Fruit fly (Drosophila melanogaster) whole organism, embryonic: ENCODE results near the gene galla-2.

Source experiments
- Blimp-1 ChIP-seq: fragments of 200-800 bp; sonication (Bioruptor generic); optimal IDR thresholded peaks from 3 replicates; lab custom pipeline; 2018; ENCODE audit warnings: missing biosample characterization, missing genetic modification characterization, mild to moderate bottlenecking, moderate library complexity, missing genetic modification reagents
- BtbVII ChIP-seq: fragments of 200-800 bp; sonication (Bioruptor generic); optimal IDR thresholded peaks from 3 replicates; lab custom pipeline; 2017; ENCODE audit warnings: missing biosample characterization, mild to moderate bottlenecking, missing genetic modification characterization
- CG10543 ChIP-seq: fragments of 200-800 bp; sonication (Bioruptor generic); optimal IDR thresholded peaks from 3 replicates; lab custom pipeline; 2017; ENCODE audit warnings: missing biosample characterization, mild to moderate bottlenecking, missing genetic modification characterization, moderate library complexity
- CG10979 ChIP-seq: fragments of 200-800 bp; sonication (Bioruptor generic); optimal IDR thresholded peaks from 2 replicates; lab custom pipeline; 2018; ENCODE audit warnings: missing biosample characterization, mild to moderate bottlenecking, missing genetic modification characterization, moderate library complexity
- CG11695 ChIP-seq: fragments of 200-800 bp; sonication (Bioruptor generic); IDR thresholded peaks from 3 replicates; pipeline ENCODE4 v1.3.6; 2022; ENCODE audit warnings: missing biosample characterization, missing genetic modification characterization
- CG11723 ChIP-seq: fragments of 200-800 bp; sonication (Bioruptor generic); optimal IDR thresholded peaks from 2 replicates; lab custom pipeline; 2017; ENCODE audit warnings: missing biosample characterization, mild to moderate bottlenecking, missing genetic modification characterization
- CG12104 ChIP-seq: fragments of 200-800 bp; sonication (Bioruptor generic); optimal IDR thresholded peaks from 3 replicates; lab custom pipeline; 2016; ENCODE audit warnings: missing biosample characterization, missing genetic modification characterization
- CG13624 ChIP-seq: fragments of 200-800 bp; sonication (Bioruptor generic); optimal IDR thresholded peaks from 2 replicates; lab custom pipeline; 2016; ENCODE audit warnings: missing biosample characterization, missing genetic modification characterization
- CG15073 ChIP-seq: fragments of 200-800 bp; sonication (Bioruptor generic); optimal IDR thresholded peaks from 2 replicates; lab custom pipeline; 2016; ENCODE audit warnings: missing biosample characterization, missing genetic modification characterization
- CG17328 ChIP-seq: fragments of 200-800 bp; sonication (Bioruptor generic); IDR thresholded peaks from 2 replicates; pipeline ENCODE4 v1.3.6; 2022; ENCODE audit warnings: missing biosample characterization, missing genetic modification characterization
- CG17912 ChIP-seq: fragments of 200-800 bp; sonication (Bioruptor generic); optimal IDR thresholded peaks from 2 replicates; lab custom pipeline; 2018; ENCODE audit warnings: missing biosample characterization, mild to moderate bottlenecking, missing genetic modification characterization
- CG18599 ChIP-seq: fragments of 200-800 bp; sonication (Bioruptor generic); optimal IDR thresholded peaks from 3 replicates; lab custom pipeline; 2017; ENCODE audit warnings: missing biosample characterization, missing genetic modification characterization, mild to moderate bottlenecking, moderate library complexity, missing genetic modification reagents
- CG31224 ChIP-seq: fragments of 200-800 bp; sonication (Bioruptor generic); IDR thresholded peaks from 2 replicates; pipeline ENCODE4 v1.3.6; 2022; ENCODE audit warnings: missing biosample characterization, missing genetic modification characterization
- CG3838 ChIP-seq: fragments of 200-800 bp; sonication (Bioruptor generic); optimal IDR thresholded peaks from 3 replicates; lab custom pipeline; 2016; ENCODE audit warnings: missing biosample characterization, missing genetic modification characterization
- CG42726 ChIP-seq: fragments of 200-800 bp; sonication (Bioruptor generic); IDR thresholded peaks from 2 replicates; pipeline ENCODE4 v1.3.6; 2022; ENCODE audit warnings: missing biosample characterization, missing genetic modification characterization; ENCODE audit not compliant: partially characterized antibody
- CG5953 ChIP-seq: fragments of 200-800 bp; sonication (Bioruptor generic); IDR thresholded peaks from 2 replicates; pipeline ENCODE4 v1.3.6; 2022; ENCODE audit warnings: missing biosample characterization, missing genetic modification characterization
- CG6654 ChIP-seq: fragments of 200-800 bp; sonication (Bioruptor generic); optimal IDR thresholded peaks from 2 replicates; lab custom pipeline; 2017; ENCODE audit warnings: missing biosample characterization, mild to moderate bottlenecking, missing genetic modification characterization
- CG6854 ChIP-seq: fragments of 200-800 bp; sonication (Bioruptor generic); optimal IDR thresholded peaks from 3 replicates; lab custom pipeline; 2017; ENCODE audit warnings: missing biosample characterization, mild to moderate bottlenecking, missing genetic modification characterization
- CG7556 ChIP-seq: fragments of 200-800 bp; sonication (Bioruptor generic); optimal IDR thresholded peaks from 2 replicates; lab custom pipeline; 2017; ENCODE audit warnings: missing biosample characterization, mild to moderate bottlenecking, missing genetic modification characterization
- CG8478 ChIP-seq: fragments of >200 bp; optimal IDR thresholded peaks from 2 replicates; lab custom pipeline; 2018
- CG9817 ChIP-seq: fragments of 200-800 bp; sonication (Bioruptor generic); optimal IDR thresholded peaks from 2 replicates; lab custom pipeline; 2018; ENCODE audit warnings: missing biosample characterization, mild to moderate bottlenecking, missing genetic modification characterization, moderate library complexity
- CkIIα-i1 ChIP-seq: fragments of 200-800 bp; sonication (Bioruptor generic); IDR thresholded peaks from 2 replicates; pipeline ENCODE4 v1.3.6; 2022; ENCODE audit warnings: missing biosample characterization, missing genetic modification characterization
- Deaf1 ChIP-seq: fragments of 200-800 bp; optimal IDR thresholded peaks from 3 replicates; lab custom pipeline; 2019; ENCODE audit warnings: missing biosample characterization, mild to moderate bottlenecking, missing genetic modification characterization, moderate library complexity
- Hr39 ChIP-seq: fragments of >200 bp; optimal IDR thresholded peaks from 2 replicates; lab custom pipeline; 2017
- NFAT ChIP-seq: fragments of 200-800 bp; sonication (Bioruptor generic); IDR thresholded peaks from 2 replicates; pipeline ENCODE4 v1.3.6; 2022; ENCODE audit warnings: missing biosample characterization, missing genetic modification characterization
- Neu2 ChIP-seq: fragments of 200-800 bp; sonication (Bioruptor generic); optimal IDR thresholded peaks from 3 replicates; lab custom pipeline; 2016; ENCODE audit warnings: missing biosample characterization, missing genetic modification characterization, borderline replicate concordance
- NfI ChIP-seq: fragments of 200-800 bp; sonication (Bioruptor generic); optimal IDR thresholded peaks from 3 replicates; lab custom pipeline; 2018; ENCODE audit warnings: missing biosample characterization, mild to moderate bottlenecking, missing genetic modification characterization, moderate library complexity
- Ravus ChIP-seq: fragments of 200-800 bp; sonication (Bioruptor generic); IDR thresholded peaks from 2 replicates; pipeline ENCODE4 v1.3.6; 2022; ENCODE audit warnings: missing biosample characterization, missing genetic modification characterization
- Rfx ChIP-seq: fragments of 200-800 bp; sonication (Bioruptor generic); IDR thresholded peaks from 2 replicates; pipeline ENCODE4 v1.3.6; 2022; ENCODE audit warnings: missing biosample characterization, missing genetic modification characterization
- Six4 ChIP-seq: fragments of 200-800 bp; sonication (Bioruptor generic); optimal IDR thresholded peaks from 2 replicates; lab custom pipeline; 2016; ENCODE audit warnings: missing biosample characterization, missing genetic modification characterization
- Taf1 ChIP-seq: fragments of 200-800 bp; sonication (Bioruptor generic); IDR thresholded peaks from 2 replicates; pipeline ENCODE4 v1.3.6; 2022; ENCODE audit warnings: missing biosample characterization, missing genetic modification characterization
- Tbp ChIP-seq: fragments of >200 bp; optimal IDR thresholded peaks from 2 replicates; lab custom pipeline; 2018; ENCODE audit warnings: missing biosample characterization, missing genetic modification characterization
- ab ChIP-seq: fragments of 200-800 bp; sonication (Bioruptor generic); optimal IDR thresholded peaks from 2 replicates; lab custom pipeline; 2016; ENCODE audit warnings: missing biosample characterization, missing genetic modification characterization
- bab2 ChIP-seq: fragments of 200-800 bp; sonication (Bioruptor generic); optimal IDR thresholded peaks from 2 replicates; lab custom pipeline; 2016; ENCODE audit warnings: missing biosample characterization, missing genetic modification characterization
- caup ChIP-seq: fragments of 200-800 bp; sonication (Bioruptor generic); optimal IDR thresholded peaks from 3 replicates; lab custom pipeline; 2017; ENCODE audit warnings: missing biosample characterization, mild to moderate bottlenecking, missing genetic modification characterization, moderate library complexity; ENCODE audit not compliant: severe bottlenecking
- chinmo ChIP-seq: fragments of 200-800 bp; sonication (Bioruptor generic); IDR thresholded peaks from 4 replicates; pipeline ENCODE4 v1.3.6; 2022; ENCODE audit warnings: missing biosample characterization, missing genetic modification characterization; ENCODE audit not compliant: partially characterized antibody
- fd3F ChIP-seq: fragments of 200-800 bp; sonication (Bioruptor generic); optimal IDR thresholded peaks from 2 replicates; lab custom pipeline; 2018; ENCODE audit warnings: missing biosample characterization, mild to moderate bottlenecking, missing genetic modification characterization, moderate library complexity
- ind ChIP-seq: fragments of 200-800 bp; sonication (Bioruptor generic); optimal IDR thresholded peaks from 3 replicates; lab custom pipeline; 2016; ENCODE audit warnings: missing biosample characterization, missing genetic modification characterization
- jumu ChIP-seq: fragments of 200-800 bp; sonication (Bioruptor generic); optimal IDR thresholded peaks from 3 replicates; lab custom pipeline; 2016; ENCODE audit warnings: missing biosample characterization, missing genetic modification characterization
- kay ChIP-seq: fragments of 200-800 bp; sonication (Bioruptor generic); optimal IDR thresholded peaks from 2 replicates; lab custom pipeline; 2016; ENCODE audit warnings: missing biosample characterization, missing genetic modification characterization
- ken ChIP-seq: fragments of 200-800 bp; sonication (Bioruptor generic); IDR thresholded peaks from 3 replicates; pipeline ENCODE4 v1.3.6; 2022; ENCODE audit warnings: missing biosample characterization, missing genetic modification characterization
- nom ChIP-seq: fragments of 200-800 bp; sonication (Bioruptor generic); optimal IDR thresholded peaks from 2 replicates; lab custom pipeline; 2017; ENCODE audit warnings: missing biosample characterization, missing genetic modification characterization, mild to moderate bottlenecking, moderate library complexity, missing genetic modification reagents
- prd ChIP-seq, 3 experiments: fragments of >200 bp in 2 of 3; fragments of 200-800 bp in 1 of 3; sonication (Bioruptor generic) in 1 of 3; optimal IDR thresholded peaks in 2 of 3; IDR thresholded peaks in 1 of 3; 2 replicates in 2 of 3; 3 replicates in 1 of 3; pipeline versions ENCODE4 v1.3.6 to Lab custom; 2017 to 2022; ENCODE audit warnings: missing biosample characterization in 1 of 3, missing genetic modification characterization in 1 of 3
- repo ChIP-seq: fragments of 200-800 bp; sonication (Bioruptor generic); optimal IDR thresholded peaks from 2 replicates; lab custom pipeline; 2016; ENCODE audit warnings: missing biosample characterization, missing genetic modification characterization
- slou ChIP-seq: fragments of 200-800 bp; sonication (Bioruptor generic); optimal IDR thresholded peaks from 3 replicates; lab custom pipeline; 2016; ENCODE audit warnings: missing biosample characterization, missing genetic modification characterization
- sr ChIP-seq: fragments of 200-800 bp; sonication (Bioruptor generic); IDR thresholded peaks from 3 replicates; pipeline ENCODE4 v1.3.6; 2022; ENCODE audit warnings: missing biosample characterization, missing genetic modification characterization
- ssp ChIP-seq: fragments of 200-800 bp; sonication (Bioruptor generic); IDR thresholded peaks from 2 replicates; pipeline ENCODE4 v1.3.6; 2022; ENCODE audit warnings: missing biosample characterization, missing genetic modification characterization
- trem ChIP-seq: fragments of 200-800 bp; optimal IDR thresholded peaks from 3 replicates; lab custom pipeline; 2019; ENCODE audit warnings: missing biosample characterization, mild to moderate bottlenecking, missing genetic modification characterization, moderate library complexity
- tx ChIP-seq: fragments of 200-800 bp; sonication (Bioruptor generic); optimal IDR thresholded peaks from 2 replicates; lab custom pipeline; 2016; ENCODE audit warnings: missing biosample characterization, missing genetic modification characterization
- wdn ChIP-seq: fragments of 200-800 bp; sonication (Bioruptor generic); IDR thresholded peaks from 2 replicates; pipeline ENCODE4 v1.3.6; 2022; ENCODE audit warnings: missing biosample characterization, missing genetic modification characterization
- yki ChIP-seq: fragments of >200 bp; optimal IDR thresholded peaks from 3 replicates; lab custom pipeline; 2018

Gene galla-2

DNA sequence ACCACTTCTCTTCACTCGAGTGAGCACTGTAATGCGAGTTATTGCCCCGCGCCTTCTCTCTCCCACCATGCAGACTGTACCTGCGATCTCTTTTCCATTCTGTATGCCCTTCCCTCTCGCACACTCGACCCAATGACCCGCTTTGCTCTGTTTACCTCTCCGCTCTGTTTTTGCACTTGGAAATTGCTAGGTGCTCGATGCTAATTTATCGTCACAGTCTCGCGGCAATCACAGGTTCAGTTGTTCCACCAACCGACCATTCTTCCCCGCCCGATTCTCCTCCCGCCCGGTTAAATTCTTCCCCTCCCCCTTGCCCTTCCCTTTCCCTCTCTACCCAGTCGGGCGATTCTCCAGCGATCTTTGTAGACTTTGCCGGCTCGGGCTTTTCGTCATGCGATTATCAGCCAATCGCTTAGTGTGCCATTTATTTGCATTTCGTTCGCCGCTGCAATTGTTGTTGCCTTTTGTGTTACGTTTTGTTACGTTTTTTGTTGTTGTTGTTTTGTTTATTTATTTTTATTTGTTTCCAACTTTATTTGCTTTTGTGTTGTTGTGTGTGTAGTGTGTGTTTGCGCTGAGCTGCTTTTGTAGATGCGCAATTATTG, 14.8 kb upstream of the galla-2 start (continued):
- TF ChIP-seq NFAT (GFP tag; lab: Robert Waterston, UW) (peak; percentile 32; the same call in 1 of the 2 replicates), Neu2 (GFP tag; lab: Kevin White, UChicago) (no peak), CG10543 (GFP tag; lab: Kevin White, UChicago) (peak; percentile 34), ab (GFP tag; lab: Kevin White, UChicago) (no peak), trem (tag; lab: Kevin White, UChicago) (no peak), nom (GFP tag; lab: Kevin White, UChicago) (peak; percentile 65), CG31224 (GFP tag; lab: Robert Waterston, UW) (no peak), CG10979 (no peak), yki (lab: Kevin White, UChicago) (no peak), CG9817 (no peak), prd (optimal IDR thresholded peaks at IDR 0.05; lab: Kevin White, UChicago) (no peak), prd (GFP tag; IDR thresholded peaks at IDR 0.05; lab: Robert Waterston, UW) (no peak), NfI (GFP tag; lab: Kevin White, UChicago) (no peak), Hr39 (no peak), CG17912 (GFP tag; lab: Kevin White, UChicago) (no peak), Deaf1 (tag; lab: Kevin White, UChicago) (no peak), fd3F (GFP tag; lab: Kevin White, UChicago) (no peak), CkIIα-i1 (GFP tag; lab: Robert Waterston, UW) (0 out of 2 replicates have a peak, but pooled peaks have one; percentile 16), CG7556 (no peak), Taf1 (GFP tag; lab: Robert Waterston, UW) (no peak), CG6654 (GFP tag; lab: Kevin White, UChicago) (no peak), Tbp (GFP tag; lab: Kevin White, UChicago) (no peak), Six4 (no peak), CG18599 (GFP tag; lab: Kevin White, UChicago) (peak; percentile 8), wdn (no peak), ken (peak; percentile 44; the same call in 1 of the 3 replicates), ssp (GFP tag; lab: Robert Waterston, UW) (no peak), slou (no peak), kay (GFP tag; lab: Kevin White, UChicago) (no peak), repo (no peak), CG5953 (GFP tag; lab: Robert Waterston, UW) (no peak), CG12104 (GFP tag; lab: Kevin White, UChicago) (peak; percentile 32), jumu (GFP tag; lab: Kevin White, UChicago) (no peak), CG8478 (lab: Kevin White, UChicago) (no peak), CG6854 (GFP tag; lab: Kevin White, UChicago) (no peak), CG11723 (no peak), Rfx (GFP tag; lab: Robert Waterston, UW) (0 out of 2 replicates have a peak, but pooled peaks have one; percentile 5), CG11695 (GFP tag; lab: Robert Waterston, UW) (0 out of 3 replicates have a peak, but pooled peaks have one; percentile 17), sr (GFP tag; lab: Robert Waterston, UW) (no peak), CG15073 (GFP tag; lab: Kevin White, UChicago) (no peak), CG42726 (GFP tag; lab: Robert Waterston, UW) (no peak), ind (GFP tag; lab: Kevin White, UChicago) (no peak), chinmo (GFP tag; lab: Robert Waterston, UW) (peak; percentile 70; the same call in 1 of the 4 replicates), Ravus (no peak), CG17328 (GFP tag; lab: Robert Waterston, UW) (no peak), BtbVII (GFP tag; lab: Kevin White, UChicago) (no peak), CG3838 (GFP tag; lab: Kevin White, UChicago) (no peak), tx (GFP tag; lab: Kevin White, UChicago) (no peak), CG13624 (peak; percentile 15), caup (GFP tag; lab: Kevin White, UChicago) (peak; percentile 3), bab2 (GFP tag; lab: Kevin White, UChicago) (no peak), Blimp-1 (GFP tag; lab: Kevin White, UChicago) (no peak)
